Worm (Caenorhabditis elegans): Measurements from ENCODE around the gene sru-7.

Gene sru-7

DNA sequence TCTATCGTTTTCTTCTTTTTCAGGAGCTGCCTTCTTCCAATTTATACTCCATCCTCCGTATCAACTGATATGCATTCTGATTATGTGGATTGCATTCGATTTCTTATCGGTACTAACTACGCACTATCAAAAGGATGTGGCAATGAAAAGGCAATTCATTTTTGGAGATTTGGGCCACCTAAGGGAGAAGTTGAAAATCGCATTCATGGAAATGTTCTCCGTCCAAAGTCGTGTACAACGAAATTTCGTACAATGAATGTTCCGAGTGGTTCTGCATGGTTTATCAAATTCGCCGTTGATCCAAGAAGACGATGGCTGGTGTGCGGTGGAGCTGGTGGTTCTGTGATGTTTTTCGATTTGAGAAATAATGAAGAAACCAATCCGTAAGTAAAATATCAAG is 20.3 kb downstream of the sru-7 start, which contains the start of gene C09G4.4:
Gene C09G4.4, plus strand, starts transcription at position 301 of the 400 bp plus-strand sequence.
- TF ChIP-seq tra-4 (tag; optimal IDR thresholded peaks at IDR 0.05) (no peak), aly-1 (tag; optimal IDR thresholded peaks at IDR 0.05) (no peak), tbx-11 (GFP tag; IDR thresholded peaks at IDR 0.05) (no peak), flt-1 (GFP tag; IDR thresholded peaks at IDR 0.05) (no peak), hmbx-1 (tag; optimal IDR thresholded peaks at IDR 0.05) (no peak), sea-1 (GFP tag; conservative IDR thresholded peaks at IDR 0.05) (no peak), hnd-1 (tag; optimal IDR thresholded peaks at IDR 0.05) (no peak), ceh-36 (tag; optimal IDR thresholded peaks at IDR 0.05) (no peak), scrt-1 (GFP tag; IDR thresholded peaks at IDR 0.05) (no peak), ama-1 (optimal IDR thresholded peaks at IDR 0.05) (no peak)

DNA sequence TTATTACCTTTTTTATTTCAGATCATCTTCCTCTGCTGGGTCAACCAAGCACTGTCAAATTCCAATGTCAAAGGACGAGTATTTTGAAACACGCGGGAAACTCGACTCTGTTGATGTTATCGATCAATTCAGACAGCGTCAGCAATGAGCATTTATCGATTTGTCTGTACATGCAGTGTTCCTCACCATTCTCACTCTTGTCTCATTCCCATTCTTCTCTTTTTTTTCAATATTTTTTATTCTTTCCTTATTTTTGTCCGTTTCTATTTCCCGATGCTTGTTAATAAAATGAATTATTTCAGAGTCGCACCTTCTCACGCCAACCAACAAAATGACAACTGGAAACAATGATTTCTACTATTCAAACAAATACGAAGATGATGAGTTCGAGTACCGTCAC is 21.3 kb downstream of the sru-7 start, which contains the start of gene cks-1:
Gene cks-1, plus strand, starts transcription at position 301 of the 400 bp plus-strand sequence.
- TF ChIP-seq ama-1 (optimal IDR thresholded peaks at IDR 0.05), result no peak
- TF ChIP-seq tbx-11 (GFP tag; IDR thresholded peaks at IDR 0.05), result no peak
- no peak for TF ChIP-seq tbx-37 (GFP tag; conservative IDR thresholded peaks at IDR 0.05)
- no peak for TF ChIP-seq hnd-1 (tag; optimal IDR thresholded peaks at IDR 0.05)
- no peak for TF ChIP-seq ets-7 (tag; optimal IDR thresholded peaks at IDR 0.05)

DNA sequence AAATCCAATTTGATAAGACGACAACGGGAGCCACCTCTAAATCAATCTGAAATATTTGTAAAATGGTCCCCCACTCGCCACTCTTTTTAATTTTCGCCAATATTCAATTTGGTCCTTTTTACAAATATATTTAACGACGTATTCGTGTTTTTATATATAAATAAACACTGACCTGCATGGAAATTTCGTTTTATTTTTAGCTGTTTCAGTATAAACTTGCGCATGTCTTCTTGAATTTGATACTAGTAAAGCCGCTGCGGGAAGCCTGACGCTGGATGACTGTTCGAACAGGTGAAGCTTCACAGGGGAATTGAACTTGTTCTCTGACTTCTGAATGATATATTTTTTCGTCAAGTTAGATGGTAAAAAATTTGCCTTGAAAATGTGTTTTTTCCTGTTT is 22.2 kb downstream of the sru-7 start:
- TF ChIP-seq tra-4 (tag; optimal IDR thresholded peaks at IDR 0.05) (no peak), sea-1 (GFP tag; conservative IDR thresholded peaks at IDR 0.05) (no peak), ets-7 (tag; optimal IDR thresholded peaks at IDR 0.05) (no peak), tbx-11 (GFP tag; IDR thresholded peaks at IDR 0.05) (no peak), hmg-4 (GFP tag; optimal IDR thresholded peaks at IDR 0.05) (no peak)

DNA sequence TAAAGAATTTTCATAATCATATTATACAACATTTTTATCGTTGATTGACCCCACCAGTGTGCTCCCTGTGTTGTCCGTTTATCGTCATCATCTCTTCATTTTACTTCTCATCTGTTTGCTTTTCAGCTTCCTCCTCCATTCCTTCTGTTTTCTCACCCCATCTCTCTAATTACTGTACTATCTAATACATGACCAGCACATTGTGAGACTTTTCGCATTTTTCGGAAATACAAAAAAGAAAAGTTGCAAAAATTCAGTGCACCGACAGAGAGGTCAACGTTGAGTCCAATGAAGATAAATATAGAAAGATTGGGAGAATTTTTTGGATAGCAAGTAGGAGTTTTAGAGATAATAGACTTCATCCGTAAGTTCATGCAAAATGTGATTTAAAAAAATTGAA is 27.6 kb downstream of the sru-7 start:
- TF ChIP-seq hmbx-1 (tag; optimal IDR thresholded peaks at IDR 0.05) (no peak), tbx-37 (GFP tag; conservative IDR thresholded peaks at IDR 0.05) (no peak), aly-1 (tag; optimal IDR thresholded peaks at IDR 0.05) (no peak), pes-1 (GFP tag; IDR thresholded peaks at IDR 0.05) (no peak), ceh-13 (GFP tag; optimal IDR thresholded peaks at IDR 0.05) (no peak), scrt-1 (GFP tag; IDR thresholded peaks at IDR 0.05) (no peak)

DNA sequence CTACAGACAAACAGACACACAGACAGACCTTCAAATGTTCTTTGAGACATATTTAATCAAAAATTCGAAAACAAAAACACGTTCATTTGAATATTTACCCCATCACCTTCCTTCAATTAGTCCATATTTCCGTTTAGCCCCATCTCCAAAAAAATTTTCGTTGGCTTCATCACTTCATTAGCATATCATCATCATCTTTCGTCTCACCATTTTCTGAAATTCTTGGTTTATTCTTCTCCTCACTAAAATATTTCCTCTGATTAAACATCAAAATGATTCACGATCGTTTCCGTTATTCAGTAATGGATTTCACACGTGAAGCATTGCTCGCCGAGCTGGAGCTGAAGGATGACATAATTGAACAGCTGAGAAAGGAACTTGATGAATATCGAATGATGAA is 28.3 kb downstream of the sru-7 start, which contains the start of gene pkg-2:
Gene pkg-2, plus strand, starts transcription at position 301 of the 400 bp plus-strand sequence.
- TF ChIP-seq hmbx-1 (tag; optimal IDR thresholded peaks at IDR 0.05), result no peak
- no peak for TF ChIP-seq sea-1 (GFP tag; conservative IDR thresholded peaks at IDR 0.05)
- no peak for TF ChIP-seq hmg-4 (GFP tag; optimal IDR thresholded peaks at IDR 0.05)
- no peak for TF ChIP-seq flt-1 (GFP tag; IDR thresholded peaks at IDR 0.05)
- no peak for TF ChIP-seq F13C5.2 (tag; optimal IDR thresholded peaks at IDR 0.05)
- TF ChIP-seq ceh-13 (GFP tag; optimal IDR thresholded peaks at IDR 0.05), result no peak

DNA sequence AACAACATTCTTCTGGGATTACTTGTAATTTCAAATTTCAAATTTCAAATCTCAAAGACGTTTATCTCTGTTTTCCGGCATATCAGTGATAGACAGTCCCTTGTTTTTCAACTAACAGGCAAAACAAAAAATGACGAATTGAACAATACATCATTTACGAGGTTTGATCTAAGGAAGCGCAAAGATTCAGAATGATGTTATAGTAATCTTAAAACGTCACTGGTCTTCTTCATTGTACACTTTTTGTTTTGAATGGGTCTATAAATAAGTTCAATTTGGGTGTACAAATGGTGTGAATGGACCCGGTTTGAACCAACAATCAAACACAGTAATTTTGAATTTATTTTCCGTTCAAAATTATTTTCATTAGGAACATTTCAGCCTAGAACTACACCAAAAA is 31.6 kb downstream of the sru-7 start:
- TF ChIP-seq flt-1 (GFP tag; IDR thresholded peaks at IDR 0.05), result no peak
- TF ChIP-seq tra-4 (tag; optimal IDR thresholded peaks at IDR 0.05), result no peak
- no peak for TF ChIP-seq tbx-37 (GFP tag; conservative IDR thresholded peaks at IDR 0.05)
- TF ChIP-seq scrt-1 (GFP tag; IDR thresholded peaks at IDR 0.05), result no peak
- no peak for TF ChIP-seq hmbx-1 (tag; optimal IDR thresholded peaks at IDR 0.05)
- TF ChIP-seq hmg-4 (GFP tag; optimal IDR thresholded peaks at IDR 0.05), result no peak
- no peak for TF ChIP-seq hnd-1 (tag; optimal IDR thresholded peaks at IDR 0.05)
- TF ChIP-seq ama-1 (optimal IDR thresholded peaks at IDR 0.05), result no peak
- no peak for TF ChIP-seq pes-1 (GFP tag; IDR thresholded peaks at IDR 0.05)

DNA sequence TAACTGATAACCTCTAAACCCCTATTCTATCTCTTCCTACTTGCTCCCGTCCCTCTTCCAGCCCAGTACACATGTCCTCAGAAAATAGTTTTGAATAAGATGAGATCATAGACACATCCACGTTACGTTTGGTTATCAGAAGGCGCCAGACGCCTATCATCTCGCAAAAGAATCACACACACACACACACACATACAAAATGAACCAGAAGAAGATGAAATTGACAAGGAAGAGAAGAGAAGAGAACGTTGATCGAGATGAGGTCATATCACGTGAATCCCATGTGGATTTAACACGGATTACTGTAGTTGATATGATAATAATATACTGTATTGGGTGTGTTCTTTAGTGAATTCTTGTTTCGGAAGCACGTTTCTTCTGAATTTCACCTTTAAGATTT is 33.7 kb downstream of the sru-7 start:
- TF ChIP-seq hmbx-1 (tag; optimal IDR thresholded peaks at IDR 0.05) (no peak), flt-1 (GFP tag; IDR thresholded peaks at IDR 0.05) (no peak), ets-7 (tag; optimal IDR thresholded peaks at IDR 0.05) (no peak), scrt-1 (GFP tag; IDR thresholded peaks at IDR 0.05) (no peak), F13C5.2 (tag; optimal IDR thresholded peaks at IDR 0.05) (no peak), ceh-13 (GFP tag; optimal IDR thresholded peaks at IDR 0.05) (no peak), sea-1 (GFP tag; conservative IDR thresholded peaks at IDR 0.05) (no peak), hnd-1 (tag; optimal IDR thresholded peaks at IDR 0.05) (no peak), tbx-11 (GFP tag; IDR thresholded peaks at IDR 0.05) (no peak), pes-1 (GFP tag; IDR thresholded peaks at IDR 0.05) (no peak), tbx-37 (GFP tag; conservative IDR thresholded peaks at IDR 0.05) (no peak), ceh-36 (tag; optimal IDR thresholded peaks at IDR 0.05) (no peak), tra-4 (tag; optimal IDR thresholded peaks at IDR 0.05) (no peak), aly-1 (tag; optimal IDR thresholded peaks at IDR 0.05) (no peak), ama-1 (optimal IDR thresholded peaks at IDR 0.05) (no peak), hmg-4 (GFP tag; optimal IDR thresholded peaks at IDR 0.05) (no peak), B0310.2 (tag; optimal IDR thresholded peaks at IDR 0.05) (no peak)

DNA sequence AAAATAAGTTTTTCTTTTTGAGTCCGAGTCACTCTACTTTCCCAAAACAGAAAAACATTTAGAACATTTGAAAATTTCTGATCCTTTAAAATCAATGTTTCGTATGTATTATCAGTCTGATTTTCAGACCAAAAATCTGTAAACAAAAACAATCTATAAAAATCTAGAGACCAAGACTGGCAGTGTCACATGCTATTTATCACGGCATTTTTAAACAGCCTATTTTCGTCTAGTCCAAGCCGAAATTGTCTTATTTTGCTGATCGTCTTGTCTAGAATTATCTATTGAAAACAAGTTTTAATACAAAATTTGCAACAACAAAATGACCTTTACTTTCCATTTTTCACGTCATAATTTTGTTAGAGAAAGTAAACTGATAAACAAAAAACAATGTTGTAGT is 34.2 kb downstream of the sru-7 start:
- TF ChIP-seq scrt-1 (GFP tag; IDR thresholded peaks at IDR 0.05), result no peak
- TF ChIP-seq flt-1 (GFP tag; IDR thresholded peaks at IDR 0.05), result no peak
- no peak for TF ChIP-seq hmg-4 (GFP tag; optimal IDR thresholded peaks at IDR 0.05)
- no peak for TF ChIP-seq tbx-11 (GFP tag; IDR thresholded peaks at IDR 0.05)
- no peak for TF ChIP-seq F13C5.2 (tag; optimal IDR thresholded peaks at IDR 0.05)
- TF ChIP-seq hnd-1 (tag; optimal IDR thresholded peaks at IDR 0.05), result no peak
- no peak for TF ChIP-seq tbx-37 (GFP tag; conservative IDR thresholded peaks at IDR 0.05)
- TF ChIP-seq hmbx-1 (tag; optimal IDR thresholded peaks at IDR 0.05), result no peak
- no peak for TF ChIP-seq ceh-13 (GFP tag; optimal IDR thresholded peaks at IDR 0.05)
- no peak for TF ChIP-seq ets-7 (tag; optimal IDR thresholded peaks at IDR 0.05)
- TF ChIP-seq B0310.2 (tag; optimal IDR thresholded peaks at IDR 0.05), result no peak
- no peak for TF ChIP-seq sea-1 (GFP tag; conservative IDR thresholded peaks at IDR 0.05)
- TF ChIP-seq ama-1 (optimal IDR thresholded peaks at IDR 0.05), result no peak
- no peak for TF ChIP-seq ceh-36 (tag; optimal IDR thresholded peaks at IDR 0.05)
- no peak for TF ChIP-seq aly-1 (tag; optimal IDR thresholded peaks at IDR 0.05)
- no peak for TF ChIP-seq tra-4 (tag; optimal IDR thresholded peaks at IDR 0.05)
- no peak for TF ChIP-seq pes-1 (GFP tag; IDR thresholded peaks at IDR 0.05)
